Fruit fly (Drosophila melanogaster) whole organism, prepupa: ENCODE results near the gene CG5177.

Experiments used
- CG31627 ChIP-seq: fragments of 200-800 bp; sonication (Bioruptor generic); optimal IDR thresholded peaks from 3 replicates; lab custom pipeline; 2016; ENCODE audit warnings: missing biosample characterization, missing genetic modification characterization
- CG32006 ChIP-seq: fragments of 200-800 bp; sonication (Bioruptor generic); optimal IDR thresholded peaks from 3 replicates; lab custom pipeline; 2017; ENCODE audit warnings: missing biosample characterization, mild to moderate bottlenecking, missing genetic modification characterization
- CG34406 ChIP-seq: fragments of 200-800 bp; sonication (Bioruptor generic); optimal IDR thresholded peaks from 3 replicates; lab custom pipeline; 2016; ENCODE audit warnings: missing biosample characterization, missing genetic modification characterization
- CG3919 ChIP-seq: fragments of 200-800 bp; sonication (Bioruptor generic); optimal IDR thresholded peaks from 3 replicates; lab custom pipeline; 2016; ENCODE audit warnings: missing biosample characterization, missing genetic modification characterization
- CG8119 ChIP-seq: fragments of 200-800 bp; sonication (Bioruptor generic); IDR thresholded peaks from 3 replicates; pipeline ENCODE4 v1.3.6; 2022; ENCODE audit warnings: missing biosample characterization, missing genetic modification characterization
- CG8319 ChIP-seq: fragments of 200-800 bp; sonication (Bioruptor generic); optimal IDR thresholded peaks from 3 replicates; lab custom pipeline; 2016; ENCODE audit warnings: missing biosample characterization, missing genetic modification characterization
- Eip75B ChIP-seq: fragments of 200-800 bp; sonication (Bioruptor generic); optimal IDR thresholded peaks from 3 replicates; lab custom pipeline; 2016; ENCODE audit warnings: missing biosample characterization, missing genetic modification characterization
- Eip78C ChIP-seq: fragments of 200-800 bp; sonication (Bioruptor generic); peaks from one replicate; lab custom pipeline; 2016; ENCODE audit warnings: missing biosample characterization, missing genetic modification characterization
- Eip93F ChIP-seq: fragments of 200-800 bp; sonication (Bioruptor generic); optimal IDR thresholded peaks from 2 replicates; lab custom pipeline; 2016; ENCODE audit warnings: missing biosample characterization, mild to moderate bottlenecking, missing genetic modification characterization
- Ets21C ChIP-seq: fragments of 200-800 bp; sonication (Bioruptor generic); optimal IDR thresholded peaks from 3 replicates; lab custom pipeline; 2016; ENCODE audit warnings: missing biosample characterization, missing genetic modification characterization
- Hr39 ChIP-seq: fragments of 200-800 bp; sonication (Bioruptor generic); optimal IDR thresholded peaks from 2 replicates; lab custom pipeline; 2016; ENCODE audit warnings: missing biosample characterization, missing genetic modification characterization
- Lpt ChIP-seq: fragments of 200-800 bp; sonication (Bioruptor generic); optimal IDR thresholded peaks from 3 replicates; lab custom pipeline; 2016; ENCODE audit warnings: missing biosample characterization, missing genetic modification characterization
- cyc ChIP-seq: fragments of 200-800 bp; sonication (Bioruptor generic); optimal IDR thresholded peaks from 3 replicates; lab custom pipeline; 2016; ENCODE audit warnings: missing biosample characterization, missing genetic modification characterization
- eg ChIP-seq: fragments of 200-800 bp; sonication (Bioruptor generic); IDR thresholded peaks from 3 replicates; pipeline ENCODE4 v1.3.6; 2022; ENCODE audit warnings: missing biosample characterization, missing genetic modification characterization
- fd85E ChIP-seq: fragments of 200-800 bp; sonication (Bioruptor generic); optimal IDR thresholded peaks from 3 replicates; lab custom pipeline; 2016; ENCODE audit warnings: missing biosample characterization, missing genetic modification characterization
- fkh ChIP-seq: fragments of 200-800 bp; sonication (Bioruptor generic); optimal IDR thresholded peaks from 3 replicates; lab custom pipeline; 2017; ENCODE audit warnings: missing biosample characterization, mild to moderate bottlenecking, missing genetic modification characterization, moderate library complexity
- net ChIP-seq: fragments of 200-800 bp; sonication (Bioruptor generic); optimal IDR thresholded peaks from 3 replicates; lab custom pipeline; 2016; ENCODE audit warnings: missing biosample characterization, missing genetic modification characterization
- ss ChIP-seq, 2 experiments: fragments of 200-800 bp; sonication (Bioruptor generic); optimal IDR thresholded peaks; 2 replicates in 1 of 2; 3 replicates in 1 of 2; lab custom pipeline; 2017 to 2018; ENCODE audit warnings: mild to moderate bottlenecking in 2 of 2, missing biosample characterization in 2 of 2, missing genetic modification characterization in 2 of 2, moderate library complexity in 1 of 2
- svp ChIP-seq: fragments of 200-800 bp; sonication (Bioruptor generic); peaks from one replicate; lab custom pipeline; 2016; ENCODE audit warnings: missing biosample characterization, missing genetic modification characterization
- vri ChIP-seq: fragments of 200-800 bp; sonication (Bioruptor generic); optimal IDR thresholded peaks from 3 replicates; lab custom pipeline; 2016; ENCODE audit warnings: missing biosample characterization, mild to moderate bottlenecking, missing genetic modification characterization

CG5177 gene

DNA sequence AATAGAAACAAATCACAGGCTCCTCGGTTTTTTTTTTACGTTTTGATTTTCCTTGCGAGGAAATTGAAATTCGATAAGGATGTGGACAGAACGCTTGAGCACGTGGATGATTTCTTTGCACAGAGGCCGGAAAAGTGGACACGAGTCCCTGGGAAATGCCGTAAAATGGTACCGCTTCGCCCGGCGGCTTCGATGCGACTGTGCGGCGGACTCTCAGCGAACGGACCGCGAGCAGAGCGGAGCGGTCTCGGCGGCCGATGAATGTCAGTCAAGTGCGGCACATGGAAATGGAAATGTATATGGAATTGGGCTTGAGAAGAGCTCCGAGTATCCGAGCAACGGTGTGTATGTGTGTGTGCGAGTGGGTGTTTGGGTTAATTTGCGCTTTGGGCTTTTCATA, 45.9 kb downstream of the CG5177 start, which contains the start of gene santa-maria:
Gene santa-maria (minus strand): TSS at position 279 of the 400 bp plus-strand sequence.
- TF ChIP-seq svp (GFP tag; lab: Kevin White, UChicago) (peak; percentile 32), vri (peak; percentile 17), Eip78C (peak; percentile 19), net (no peak)

DNA sequence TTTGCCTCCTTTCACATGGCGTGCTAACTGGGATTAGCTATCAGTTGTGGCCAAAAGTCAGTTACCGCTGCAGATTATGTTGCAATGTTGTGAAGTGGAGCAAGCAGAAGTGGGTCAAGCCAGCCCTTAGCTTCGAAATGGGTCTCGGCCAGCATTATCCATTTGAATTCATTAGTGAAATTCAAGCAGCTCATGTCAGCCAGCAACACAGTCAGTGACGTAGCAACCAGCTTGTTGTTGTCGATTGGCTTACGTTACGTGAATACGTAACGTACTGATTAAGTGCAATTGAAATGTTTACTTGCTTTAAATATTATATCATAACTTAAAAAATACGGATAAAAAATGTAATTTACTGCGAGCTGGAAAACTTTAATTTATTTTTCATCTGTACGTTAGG, 47.1 kb downstream of the CG5177 start:
- TF ChIP-seq eg (GFP tag; lab: Robert Waterston, UW) (no peak), CG8319 (GFP tag; lab: Kevin White, UChicago) (no peak), CG32006 (GFP tag; lab: Kevin White, UChicago) (no peak), ss (GFP tag; optimal IDR thresholded peaks at IDR 0.05; lab: Kevin White, UChicago) (no peak), Ets21C (GFP tag; lab: Kevin White, UChicago) (no peak), Lpt (GFP tag; lab: Kevin White, UChicago) (no peak), CG8119 (GFP tag; lab: Robert Waterston, UW) (no peak), CG31627 (GFP tag; lab: Kevin White, UChicago) (no peak), vri (no peak), CG3919 (no peak), Hr39 (no peak), Eip75B (GFP tag; lab: Kevin White, UChicago) (no peak), fd85E (no peak), Eip93F (GFP tag; lab: Kevin White, UChicago) (no peak), CG34406 (GFP tag; lab: Kevin White, UChicago) (no peak), cyc (GFP tag; lab: Kevin White, UChicago) (no peak), fkh (GFP tag; lab: Kevin White, UChicago) (no peak)

DNA sequence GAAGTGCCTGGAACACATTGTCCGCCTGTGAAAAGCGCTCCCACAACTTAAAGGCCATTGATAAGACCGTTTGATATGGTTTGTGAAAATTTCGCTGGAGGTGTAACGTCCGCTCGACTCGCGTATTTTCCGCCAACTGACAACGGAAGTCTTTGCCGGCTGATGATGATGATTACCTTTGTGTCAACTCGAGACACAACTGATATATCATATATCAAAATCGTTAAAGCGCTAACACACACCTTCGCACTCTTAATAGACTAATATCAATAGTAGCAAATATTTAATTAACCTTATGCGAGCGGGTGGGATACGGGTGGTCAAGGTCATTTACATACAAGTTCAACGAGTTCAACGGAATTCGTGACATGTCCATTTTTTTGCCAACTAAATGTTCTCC, 49.1 kb downstream of the CG5177 start, which contains the start of gene Gr28a:
Gene Gr28a (minus strand): TSS at position 101 of the 400 bp plus-strand sequence.
- TF ChIP-seq Eip78C (no peak), svp (GFP tag; lab: Kevin White, UChicago) (peak; percentile 11)
